Worm (Caenorhabditis elegans): ENCODE data around the gene Y57G11C.23.

ce11 chrIV:14864529-14864928, 2.9 kb upstream of the Y57G11C.23 start:
- TF ChIP-seq ref-1 (GFP tag; conservative IDR thresholded peaks at IDR 0.05), result no peak
- no peak for TF ChIP-seq cog-1 (tag; optimal IDR thresholded peaks at IDR 0.05)
